Worm (Caenorhabditis elegans) whole organism, midembryonic: ENCODE results near the gene F09C8.1.

Experiments
- T22C8.4 ChIP-seq: fragments of 200-800 bp; sonication (Bioruptor generic); IDR thresholded peaks from 2 replicates; pipeline ENCODE4 v1.3.6; 2022; ENCODE audit warnings: missing genetic modification characterization, missing compliant biosample characterization
- cog-1 ChIP-seq: sonication (generic microtip); optimal IDR thresholded peaks from 2 replicates; lab custom pipeline; 2016; ENCODE audit warnings: missing genetic modification characterization, missing compliant biosample characterization
- flt-1 ChIP-seq: fragments of 200-800 bp; sonication (Bioruptor generic); IDR thresholded peaks from 2 replicates; pipeline ENCODE4 v1.3.6; 2022; ENCODE audit warnings: missing genetic modification characterization, missing compliant biosample characterization
- klf-2 ChIP-seq: fragments of 200-800 bp; sonication (Bioruptor generic); conservative IDR thresholded peaks from 2 replicates; pipeline ENCODE4 v1.3.6; 2022; ENCODE audit warnings: missing genetic modification reagents, missing genetic modification characterization, missing compliant biosample characterization
- med-1 ChIP-seq: sonication (generic microtip); optimal IDR thresholded peaks from 2 replicates; lab custom pipeline; 2017; ENCODE audit warnings: missing genetic modification characterization, mild to moderate bottlenecking, missing compliant biosample characterization, antibody characterized with exemption, missing genetic modification reagents; ENCODE audit not compliant: insufficient read depth
- ref-1 ChIP-seq: fragments of 200-800 bp; sonication (Bioruptor generic); conservative IDR thresholded peaks from 2 replicates; pipeline ENCODE4 v1.3.6; 2022; ENCODE audit warnings: missing genetic modification reagents, missing genetic modification characterization, missing compliant biosample characterization
- tab-1 ChIP-seq: fragments of 200-800 bp; sonication (Bioruptor generic); IDR thresholded peaks from 2 replicates; pipeline ENCODE4 v1.3.6; 2022; ENCODE audit warnings: missing genetic modification characterization, missing compliant biosample characterization
- ztf-23 ChIP-seq: fragments of 200-800 bp; sonication (Bioruptor generic); IDR thresholded peaks from 2 replicates; pipeline ENCODE4 v1.3.6; 2022; ENCODE audit warnings: missing genetic modification reagents, missing genetic modification characterization, missing compliant biosample characterization
- ztf-29 ChIP-seq: fragments of 200-800 bp; sonication (Bioruptor generic); IDR thresholded peaks from 2 replicates; pipeline ENCODE4 v1.3.6; 2022; ENCODE audit warnings: missing genetic modification reagents, missing genetic modification characterization, missing compliant biosample characterization

F09C8.1 gene

DNA sequence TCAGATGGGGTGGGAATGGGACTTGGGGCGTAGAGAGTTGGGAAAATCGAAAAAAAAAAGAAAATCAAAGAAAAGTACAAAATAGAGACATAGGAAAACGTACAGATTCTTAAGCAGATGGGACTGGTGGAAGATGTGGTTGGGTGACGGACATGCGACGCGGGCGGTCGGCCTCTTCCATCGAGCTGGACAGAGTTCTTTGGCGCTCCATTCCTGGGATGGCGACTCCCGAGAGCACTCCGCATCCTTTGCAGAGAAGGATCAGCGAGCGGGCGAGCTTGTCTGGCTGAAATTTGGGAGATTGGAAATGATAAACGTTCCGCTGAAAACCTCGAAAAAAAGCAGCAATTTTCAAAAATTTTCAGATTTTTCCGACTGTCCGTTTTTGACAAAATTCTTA, 39.0 kb downstream of the F09C8.1 start:
- TF ChIP-seq ztf-29, result no peak
- TF ChIP-seq T22C8.4 (GFP tag; lab: Robert Waterston, UW), result no peak
- no peak for TF ChIP-seq ztf-23 (GFP tag; lab: Robert Waterston, UW)
- TF ChIP-seq flt-1 (GFP tag; lab: Robert Waterston, UW), result no peak
- no peak for TF ChIP-seq ref-1 (GFP tag; lab: Robert Waterston, UW)
- TF ChIP-seq klf-2, result no peak
- TF ChIP-seq cog-1, result no peak
- no peak for TF ChIP-seq tab-1 (GFP tag; lab: Robert Waterston, UW)
- no peak for TF ChIP-seq med-1 (GFP tag; lab: Kevin White, UChicago)

DNA sequence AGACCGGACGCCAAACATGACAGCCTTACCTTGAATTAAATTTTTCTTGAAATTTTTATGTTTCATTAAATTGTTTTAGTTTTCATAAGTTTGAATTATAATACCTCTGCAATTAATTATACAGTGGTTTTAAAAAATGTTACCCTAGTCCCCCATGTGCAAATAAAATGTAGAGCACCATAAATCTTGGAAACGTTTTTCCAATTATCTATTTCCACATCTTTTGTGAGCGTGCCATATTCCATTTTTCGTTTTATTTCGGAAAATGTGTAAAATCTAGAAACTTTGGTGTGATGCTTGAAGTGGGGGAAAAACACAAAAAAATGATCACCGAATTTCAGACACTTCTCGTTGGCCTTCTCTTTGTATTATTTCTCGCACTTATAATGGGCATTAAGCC, 40.7 kb downstream of the F09C8.1 start:
- no peak for TF ChIP-seq klf-2
- no peak for TF ChIP-seq cog-1
- TF ChIP-seq med-1 (GFP tag; lab: Kevin White, UChicago), result no peak
- no peak for TF ChIP-seq flt-1 (GFP tag; lab: Robert Waterston, UW)
- TF ChIP-seq ztf-23 (GFP tag; lab: Robert Waterston, UW), result no peak
- no peak for TF ChIP-seq T22C8.4 (GFP tag; lab: Robert Waterston, UW)
- TF ChIP-seq ref-1 (GFP tag; lab: Robert Waterston, UW), result no peak
- TF ChIP-seq tab-1 (GFP tag; lab: Robert Waterston, UW), result no peak
- TF ChIP-seq ztf-29, result no peak

DNA sequence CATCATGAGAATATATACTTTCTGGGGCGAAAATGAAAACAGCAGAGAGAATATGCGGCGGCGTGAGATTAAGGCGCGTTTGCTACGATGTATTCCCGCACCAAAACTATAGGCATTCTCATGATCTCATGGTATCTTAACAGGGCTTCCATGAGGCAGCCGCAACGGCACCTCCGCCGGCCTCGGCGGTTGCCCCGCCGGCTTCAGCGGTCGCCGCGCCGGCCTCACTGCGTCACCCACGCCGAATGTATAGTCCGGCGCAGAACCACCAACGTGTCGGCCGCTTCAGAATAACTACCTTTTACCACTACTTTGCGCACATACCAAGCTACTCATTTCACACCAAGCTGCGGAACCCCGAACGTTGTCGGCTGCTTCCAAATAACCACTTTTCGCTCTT, 45.7 kb downstream of the F09C8.1 start:
- TF ChIP-seq klf-2 (no peak), cog-1 (no peak), flt-1 (GFP tag; lab: Robert Waterston, UW) (no peak), T22C8.4 (GFP tag; lab: Robert Waterston, UW) (no peak), ref-1 (GFP tag; lab: Robert Waterston, UW) (no peak), med-1 (GFP tag; lab: Kevin White, UChicago) (no peak), ztf-23 (GFP tag; lab: Robert Waterston, UW) (no peak), ztf-29 (no peak), tab-1 (GFP tag; lab: Robert Waterston, UW) (no peak)

ce11 chrX:16117176-16117575, 46.1 kb downstream of the F09C8.1 start:
- no peak for TF ChIP-seq cog-1
- TF ChIP-seq ztf-23 (GFP tag; lab: Robert Waterston, UW), result no peak
- no peak for TF ChIP-seq med-1 (GFP tag; lab: Kevin White, UChicago)
- no peak for TF ChIP-seq ztf-29
- TF ChIP-seq klf-2, result no peak
- TF ChIP-seq ref-1 (GFP tag; lab: Robert Waterston, UW), result no peak
- no peak for TF ChIP-seq T22C8.4 (GFP tag; lab: Robert Waterston, UW)

DNA sequence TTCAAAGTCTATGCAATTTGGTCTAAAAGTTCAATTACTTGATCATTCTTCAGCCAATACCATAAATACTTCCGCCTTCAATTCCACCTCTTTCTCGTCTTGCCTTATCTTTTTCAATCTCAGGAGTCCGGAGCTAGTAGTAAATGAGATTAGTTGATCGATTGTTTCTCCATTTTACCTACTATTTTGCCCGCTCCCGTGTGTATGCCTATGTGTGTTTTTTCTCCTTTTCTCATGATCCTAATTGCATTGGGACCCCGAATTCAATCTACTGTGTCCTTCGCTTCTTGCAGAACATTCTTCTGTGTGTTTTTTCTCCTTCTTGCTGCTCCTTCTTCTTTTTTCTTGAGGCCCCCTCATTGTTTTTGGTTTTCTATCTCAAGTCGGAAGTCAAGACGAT, 47.0 kb downstream of the F09C8.1 start:
- TF ChIP-seq klf-2 (0 out of 2 replicates have a peak, but pooled peaks have one; percentile 17), ref-1 (GFP tag; lab: Robert Waterston, UW) (no peak)

DNA sequence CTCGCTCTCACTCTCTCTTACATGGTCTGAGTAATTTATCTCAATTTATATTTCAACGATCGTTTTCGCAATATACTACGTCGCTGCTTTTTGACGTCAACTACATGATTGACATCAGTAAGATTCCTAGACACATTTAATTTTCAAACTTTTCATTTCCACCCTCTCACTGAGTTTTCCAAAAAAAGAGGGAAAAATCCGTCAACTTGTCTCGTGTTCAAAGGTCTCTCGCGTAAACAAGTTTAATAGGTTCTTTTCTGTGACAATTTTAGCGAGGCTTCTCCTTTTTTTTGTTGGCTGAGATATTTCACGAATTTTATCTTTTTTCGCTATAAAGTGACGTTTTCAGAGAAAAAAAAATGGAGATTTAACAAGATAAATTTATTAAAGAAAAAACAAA, 49.3 kb downstream of the F09C8.1 start:
- TF ChIP-seq klf-2 (no peak), T22C8.4 (GFP tag; lab: Robert Waterston, UW) (no peak)

- TF ChIP-seq ref-1 (GFP tag; lab: Robert Waterston, UW), result no peak
- TF ChIP-seq med-1 (GFP tag; lab: Kevin White, UChicago), result no peak
- TF ChIP-seq tab-1 (GFP tag; lab: Robert Waterston, UW), result no peak
These were observed 50.4 kb downstream of the F09C8.1 start for ce11 chrX:16112923-16113322.
